Worm (Caenorhabditis elegans): ENCODE data around the gene gpx-5.

gpx-5 gene

ce11 chrX:9584333-9584732 lies at the start of gene gpx-5:
Gene gpx-5, plus strand, starts transcription at chrX:9584668.
- TF ChIP-seq nhr-85 (tag), result peak; percentile 79
- TF ChIP-seq nhr-12 (tag; optimal IDR thresholded peaks at IDR 0.05), result no peak
- no peak for TF ChIP-seq sptf-1 (tag; optimal IDR thresholded peaks at IDR 0.05)
- TF ChIP-seq fkh-8 (tag; optimal IDR thresholded peaks at IDR 0.05), result no peak
- TF ChIP-seq nhr-19 (GFP tag; conservative IDR thresholded peaks at IDR 0.05), result no peak
- no peak for TF ChIP-seq unc-62 (GFP tag; optimal IDR thresholded peaks at IDR 0.05)
- TF ChIP-seq nhr-77 (tag; optimal IDR thresholded peaks at IDR 0.05), result no peak
- peak in 1 of 2 experiments; percentile 46 for TF ChIP-seq lin-35 (GFP tag; optimal IDR thresholded peaks at IDR 0.05)
- TF ChIP-seq nhr-90 (tag; optimal IDR thresholded peaks at IDR 0.05; ENCODE audit: poor library complexity), result no peak
- TF ChIP-seq mep-1 (tag; optimal IDR thresholded peaks at IDR 0.05), result peak; percentile 37
- no peak for TF ChIP-seq aly-2 (tag; optimal IDR thresholded peaks at IDR 0.05)
- TF ChIP-seq fos-1 (tag; optimal IDR thresholded peaks at IDR 0.05), result peak; percentile 4
- TF ChIP-seq egl-13 (tag; optimal IDR thresholded peaks at IDR 0.05), result no peak
- 0 out of 2 replicates have a peak, but pooled peaks have one; percentile 15 for TF ChIP-seq grh-1 (GFP tag; IDR thresholded peaks at IDR 0.05)
- TF ChIP-seq lsy-2 (tag; optimal IDR thresholded peaks at IDR 0.05), result peak; percentile 0 to 72
- TF ChIP-seq nhr-76 (tag; optimal IDR thresholded peaks at IDR 0.05), result no peak
- TF ChIP-seq tbx-2 (tag; optimal IDR thresholded peaks at IDR 0.05), result peak; percentile 24
- TF ChIP-seq vab-15 (tag; optimal IDR thresholded peaks at IDR 0.05), result no peak
- TF ChIP-seq snu-23 (GFP tag; optimal IDR thresholded peaks at IDR 0.05), result peak; percentile 51
- TF ChIP-seq dsc-1 (tag; optimal IDR thresholded peaks at IDR 0.05), result no peak
- TF ChIP-seq mab-9 (GFP tag; IDR thresholded peaks at IDR 0.05), result no peak
- TF ChIP-seq nhr-47 (tag; optimal IDR thresholded peaks at IDR 0.05), result no peak
- TF ChIP-seq efl-1 (optimal IDR thresholded peaks at IDR 0.05), result peak in 1 of 2 experiments; percentile 30
- no peak for TF ChIP-seq efl-1 (GFP tag; optimal IDR thresholded peaks at IDR 0.05 in 1 of 2)
- no peak for TF ChIP-seq ztf-4 (tag; optimal IDR thresholded peaks at IDR 0.05)
- no peak for TF ChIP-seq swsn-7 (tag; optimal IDR thresholded peaks at IDR 0.05)
- TF ChIP-seq snpc-4 (tag; optimal IDR thresholded peaks at IDR 0.05), result no peak
- TF ChIP-seq lin-14 (GFP tag; optimal IDR thresholded peaks at IDR 0.05), result peak; percentile 69
- TF ChIP-seq mdl-1 (tag; optimal IDR thresholded peaks at IDR 0.05), result no peak
- peak in 2 of 6 experiments; percentile 16 to 40 for TF ChIP-seq elt-3 (tag; optimal IDR thresholded peaks at IDR 0.05)
- TF ChIP-seq fkh-4 (tag; optimal IDR thresholded peaks at IDR 0.05; ENCODE audit: borderline replicate concordance), result no peak
- no peak for TF ChIP-seq zip-4 (GFP tag; optimal IDR thresholded peaks at IDR 0.05)
- TF ChIP-seq hlh-17 (GFP tag; optimal IDR thresholded peaks at IDR 0.05; ENCODE audit: borderline replicate concordance), result no peak
- TF ChIP-seq ceh-90 (tag; optimal IDR thresholded peaks at IDR 0.05), result no peak
- no peak for TF ChIP-seq ets-5 (GFP tag; IDR thresholded peaks at IDR 0.05)
- no peak for TF ChIP-seq tlp-1 (tag; optimal IDR thresholded peaks at IDR 0.05)
- peak; percentile 42 for TF ChIP-seq nhr-71 (tag; optimal IDR thresholded peaks at IDR 0.05)
- no peak for TF ChIP-seq unc-86 (tag; optimal IDR thresholded peaks at IDR 0.05)
- peak; percentile 57 for TF ChIP-seq nhr-20 (tag; optimal IDR thresholded peaks at IDR 0.05)
- TF ChIP-seq lin-15B (tag; optimal IDR thresholded peaks at IDR 0.05), result no peak
- no peak for TF ChIP-seq pqm-1 (tag; optimal IDR thresholded peaks at IDR 0.05)
- no peak for TF ChIP-seq lin-13 (GFP tag; optimal IDR thresholded peaks at IDR 0.05)
- TF ChIP-seq alr-1 (tag; optimal IDR thresholded peaks at IDR 0.05; ENCODE audit: borderline replicate concordance), result no peak
- no peak for TF ChIP-seq zag-1 (tag; optimal IDR thresholded peaks at IDR 0.05)
- TF ChIP-seq blmp-1 (tag; optimal IDR thresholded peaks at IDR 0.05), result peak; percentile 87
- no peak for TF ChIP-seq nhr-11 (tag; optimal IDR thresholded peaks at IDR 0.05)
- no peak for TF ChIP-seq rnt-1 (tag; optimal IDR thresholded peaks at IDR 0.05)
- peak in 1 of 3 experiments; percentile 6 for TF ChIP-seq ceh-82 (tag; optimal IDR thresholded peaks at IDR 0.05)
- no peak for TF ChIP-seq efl-3 (GFP tag; optimal IDR thresholded peaks at IDR 0.05)
